Worm (Caenorhabditis elegans): ENCODE measurements around the gene cng-2.

DNA sequence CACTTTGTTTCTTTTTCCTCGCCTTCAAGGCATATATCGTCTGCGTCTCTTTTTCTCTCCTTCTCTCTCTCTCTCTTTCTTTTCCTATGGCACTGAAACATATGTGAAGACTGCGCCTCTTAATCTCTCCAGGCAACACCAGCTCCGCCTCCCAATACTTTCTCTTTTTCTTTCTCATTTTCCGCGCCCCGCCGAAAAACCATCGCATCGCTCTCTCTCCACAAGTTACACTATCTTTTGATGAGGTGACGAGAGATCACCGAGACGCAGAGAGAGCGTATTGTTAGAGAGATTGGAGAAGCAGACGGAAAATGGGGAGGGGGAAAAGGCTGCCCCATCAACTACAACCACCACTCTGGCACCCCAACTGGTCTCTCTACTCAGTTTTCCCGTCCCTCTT lies 11.8 kb downstream of the cng-2 start:
- TF ChIP-seq ces-1 (GFP tag; optimal IDR thresholded peaks at IDR 0.05) (peak; percentile 15), ama-1 (optimal IDR thresholded peaks at IDR 0.05) (peak; percentile 26), vab-15 (tag; optimal IDR thresholded peaks at IDR 0.05) (no peak), tbx-2 (tag; optimal IDR thresholded peaks at IDR 0.05) (peak; percentile 88), unc-98 (GFP tag; IDR thresholded peaks at IDR 0.05) (no peak), pqm-1 (tag; optimal IDR thresholded peaks at IDR 0.05) (no peak), unc-62 (GFP tag; optimal IDR thresholded peaks at IDR 0.05) (no peak), nhr-77 (tag; optimal IDR thresholded peaks at IDR 0.05) (peak; percentile 70), fkh-10 (GFP tag; optimal IDR thresholded peaks at IDR 0.05) (peak; percentile 91), lir-3 (tag; optimal IDR thresholded peaks at IDR 0.05; ENCODE audit: poor library complexity) (peak; percentile 53), unc-130 (tag; optimal IDR thresholded peaks at IDR 0.05) (no peak)

Data from whole organism, L1 larva.